Worm (Caenorhabditis elegans) whole organism, L4/young adult: ENCODE results near the gene C26H9A.4.
A peak's percentile ranks its signal among the peaks of the same experiment; 100 is the strongest.

Experiments
- W03F9.2 ChIP-seq: fragments of 150-350 bp; optimal IDR thresholded peaks from 2 replicates; lab custom pipeline; 2014; ENCODE audit warnings: missing biosample characterization, missing genetic modification characterization
- dao-5 ChIP-seq: sonication (generic microtip); optimal IDR thresholded peaks from 2 replicates; lab custom pipeline; 2016; ENCODE audit warnings: missing genotype, missing genetic modification characterization, moderate library complexity, missing compliant biosample characterization
- him-1 ChIP-seq: sonication (generic microtip); optimal IDR thresholded peaks from 2 replicates; lab custom pipeline; 2016; ENCODE audit warnings: missing genotype, missing genetic modification reagents, missing genetic modification characterization, missing compliant biosample characterization

Gene C26H9A.4

DNA sequence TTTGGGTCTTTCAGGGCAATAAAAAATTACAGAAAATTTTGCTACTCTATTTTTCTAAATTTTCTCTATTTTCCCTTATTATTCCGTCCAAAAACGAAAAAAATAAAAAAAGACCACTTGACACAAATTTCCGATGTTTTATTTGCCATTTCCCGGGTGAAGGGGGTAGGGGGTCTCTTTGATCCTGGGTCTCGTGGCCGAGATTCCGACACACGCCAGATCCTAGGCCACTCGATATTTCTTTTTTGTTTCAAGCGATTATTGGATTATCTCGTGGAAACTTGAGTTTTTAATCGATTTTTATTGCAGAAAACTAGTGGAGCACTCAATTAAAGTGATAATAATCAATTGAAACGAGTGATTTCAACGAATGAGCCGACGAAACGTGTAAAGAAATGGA, at the start of gene C26H9A.4, which contains the start of gene wdfy-3:
C26H9A.4 (plus strand) TSS at position 317 of the 400 bp plus-strand sequence.
wdfy-3 (plus strand) TSS at position 308 of the 400 bp plus-strand sequence.
- no peak for TF ChIP-seq him-1 (tag; lab: Kevin White, UChicago)

ce11 chrIV:12605401-12605800, 47.8 kb upstream of the C26H9A.4 start, which contains the start of gene Y55D9A.2:
TSS of gene Y55D9A.2 (minus strand) at chrIV:12605431.
- TF ChIP-seq dao-5 (tag; lab: Kevin White, UChicago), result no peak
- no peak for TF ChIP-seq him-1 (tag; lab: Kevin White, UChicago)
- peak; percentile 15 for TF ChIP-seq W03F9.2 (tag; lab: Kevin White, UChicago)

ce11 chrIV:12614624-12615023, 38.6 kb upstream of the C26H9A.4 start, which contains the start of gene efa-6:
TSS of gene efa-6 (minus strand) at chrIV:12614724.
- TF ChIP-seq dao-5 (tag; lab: Kevin White, UChicago) (no peak), W03F9.2 (tag; lab: Kevin White, UChicago) (no peak), him-1 (tag; lab: Kevin White, UChicago) (no peak)

DNA sequence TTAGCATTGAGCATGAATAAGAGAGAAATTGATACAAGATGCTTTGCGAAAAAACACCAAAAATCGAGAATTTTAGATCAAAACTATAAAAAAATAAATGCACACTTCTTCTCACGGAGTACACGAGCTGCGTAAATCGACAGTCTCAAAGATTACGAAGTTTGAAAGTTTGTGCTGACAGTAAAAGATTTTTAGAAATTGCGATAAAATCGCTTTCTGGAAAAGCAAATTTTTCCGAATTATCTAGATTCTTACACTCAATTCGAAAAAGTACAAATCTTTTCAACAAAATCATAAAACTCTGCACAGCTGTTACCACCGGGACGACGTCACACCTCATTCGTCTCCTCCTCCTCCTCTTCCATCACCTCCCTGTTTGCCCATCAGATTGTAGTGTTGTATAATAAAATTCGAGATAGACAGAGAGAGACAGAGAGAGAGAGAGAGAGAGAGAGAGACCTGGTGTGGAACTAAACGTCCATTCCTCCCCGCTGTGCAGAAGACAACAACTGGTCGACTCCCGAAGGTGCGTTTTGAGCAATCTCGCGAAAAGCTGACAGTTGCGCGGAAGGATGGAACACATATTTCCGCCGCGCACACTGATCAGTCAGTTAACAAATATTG, 38.0 kb upstream of the C26H9A.4 start:
- TF ChIP-seq him-1 (tag; lab: Kevin White, UChicago), result no peak
- TF ChIP-seq dao-5 (tag; lab: Kevin White, UChicago), result no peak
- TF ChIP-seq W03F9.2 (tag; lab: Kevin White, UChicago), result no peak

- TF ChIP-seq dao-5 (tag; lab: Kevin White, UChicago), result no peak
- TF ChIP-seq him-1 (tag; lab: Kevin White, UChicago), result no peak
- TF ChIP-seq W03F9.2 (tag; lab: Kevin White, UChicago), result no peak
These were observed 36.1 kb upstream of the C26H9A.4 start for ce11 chrIV:12616943-12617689.

- no peak for TF ChIP-seq him-1 (tag; lab: Kevin White, UChicago)
- no peak for TF ChIP-seq W03F9.2 (tag; lab: Kevin White, UChicago)
- TF ChIP-seq dao-5 (tag; lab: Kevin White, UChicago), result no peak
These were observed 35.3 kb upstream of the C26H9A.4 start for ce11 chrIV:12617934-12618333.

DNA sequence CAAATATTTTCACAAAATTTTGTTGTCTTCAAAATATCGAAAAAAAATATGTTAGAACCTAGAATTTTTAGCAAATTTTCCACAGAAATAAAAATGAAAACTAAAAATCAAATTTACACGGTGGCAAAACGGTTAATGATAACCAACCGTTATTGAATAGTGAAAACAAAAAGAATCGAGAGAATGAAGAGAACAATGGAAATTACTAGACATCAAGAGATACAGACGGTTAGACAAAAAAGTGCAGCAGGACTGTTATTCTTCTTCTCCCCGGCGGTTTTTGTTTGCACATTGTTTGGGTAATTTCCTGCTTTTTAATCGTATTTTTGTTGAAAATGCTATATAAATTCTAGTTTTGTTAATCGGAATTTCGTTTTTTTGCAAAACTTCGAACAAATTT, 34.3 kb upstream of the C26H9A.4 start:
- TF ChIP-seq dao-5 (tag; lab: Kevin White, UChicago), result no peak
- no peak for TF ChIP-seq W03F9.2 (tag; lab: Kevin White, UChicago)
- no peak for TF ChIP-seq him-1 (tag; lab: Kevin White, UChicago)

ce11 chrIV:12620921-12621320, 32.3 kb upstream of the C26H9A.4 start:
- TF ChIP-seq dao-5 (tag; lab: Kevin White, UChicago) (no peak), W03F9.2 (tag; lab: Kevin White, UChicago) (no peak), him-1 (tag; lab: Kevin White, UChicago) (no peak)

DNA sequence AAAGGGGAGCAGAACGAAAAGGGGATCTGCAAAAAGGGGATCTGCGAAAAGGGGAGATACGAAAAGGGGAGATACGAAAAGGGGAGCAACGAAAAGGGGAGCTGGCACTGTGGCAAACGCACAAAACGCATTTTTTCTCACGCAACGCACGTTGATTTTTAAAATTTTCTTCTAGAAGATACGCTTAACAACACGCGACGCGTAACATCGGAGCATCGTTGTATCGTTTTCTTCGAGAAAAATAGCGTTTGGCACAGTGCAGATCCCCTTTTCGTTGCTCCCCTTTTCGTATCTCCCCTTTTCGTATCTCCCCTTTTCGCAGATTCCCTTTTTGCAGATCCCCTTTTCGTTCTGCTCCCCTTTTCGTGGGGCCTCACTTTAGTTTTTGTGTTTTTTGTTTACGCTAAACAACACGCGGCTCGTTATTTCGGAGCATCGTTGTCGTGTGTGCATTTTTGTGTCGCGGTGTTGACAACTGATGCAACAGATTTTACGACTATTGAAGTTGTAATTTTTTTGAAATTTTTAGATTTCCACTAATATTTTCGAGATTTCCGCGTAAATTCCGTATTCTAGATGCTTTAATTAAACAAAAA, 31.6 kb upstream of the C26H9A.4 start:
- peak; percentile 18 for TF ChIP-seq W03F9.2 (tag; lab: Kevin White, UChicago)

ce11 chrIV:12630922-12631321, 22.3 kb upstream of the C26H9A.4 start, which contains the start of gene ark-1:
TSS of gene ark-1 (minus strand) at chrIV:12631022.
- TF ChIP-seq dao-5 (tag; lab: Kevin White, UChicago) (no peak), him-1 (tag; lab: Kevin White, UChicago) (no peak), W03F9.2 (tag; lab: Kevin White, UChicago) (no peak)

DNA sequence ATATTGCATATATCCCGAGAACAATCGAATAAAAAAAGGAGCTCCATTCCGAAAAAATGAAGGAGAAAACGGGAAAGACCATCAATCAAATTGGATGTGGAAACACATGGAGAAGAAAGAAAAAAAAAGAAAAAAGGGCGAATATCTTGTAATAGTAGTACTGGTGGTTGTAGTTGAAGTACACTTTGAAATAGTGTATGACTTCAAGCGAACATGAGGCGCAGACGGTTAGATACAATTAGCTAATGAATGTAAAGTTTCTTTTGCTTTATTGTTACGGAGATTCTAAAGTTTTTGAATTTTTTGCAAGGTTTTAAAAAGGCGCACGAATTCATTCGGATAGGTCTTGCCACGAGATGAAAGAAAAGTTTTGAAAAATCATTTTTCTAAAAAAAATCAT, 20.8 kb upstream of the C26H9A.4 start:
- TF ChIP-seq W03F9.2 (tag; lab: Kevin White, UChicago) (no peak), dao-5 (tag; lab: Kevin White, UChicago) (no peak), him-1 (tag; lab: Kevin White, UChicago) (no peak)

ce11 chrIV:12633825-12634224, 19.4 kb upstream of the C26H9A.4 start:
- TF ChIP-seq him-1 (tag; lab: Kevin White, UChicago) (no peak), W03F9.2 (tag; lab: Kevin White, UChicago) (no peak), dao-5 (tag; lab: Kevin White, UChicago) (no peak)

DNA sequence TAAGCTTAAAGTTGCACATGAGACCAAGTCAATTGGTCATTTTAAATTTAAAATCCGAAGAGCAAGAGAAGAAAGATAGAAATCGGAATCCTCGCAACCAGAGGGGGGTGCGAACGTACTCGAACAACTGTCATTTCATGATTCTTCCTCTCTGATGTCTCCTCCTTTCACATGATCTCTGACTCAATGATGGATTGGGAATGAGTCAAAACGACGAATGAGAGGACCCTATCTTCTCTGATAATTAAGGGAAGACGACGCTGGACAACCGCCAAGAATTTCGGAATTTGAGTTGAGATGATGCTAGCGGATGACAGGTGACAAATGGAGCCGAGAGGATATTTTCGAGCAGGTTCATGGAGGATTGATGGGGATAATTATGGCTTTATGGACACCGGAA, 15.9 kb upstream of the C26H9A.4 start:
- TF ChIP-seq W03F9.2 (tag; lab: Kevin White, UChicago) (no peak), dao-5 (tag; lab: Kevin White, UChicago) (no peak), him-1 (tag; lab: Kevin White, UChicago) (no peak)
